Worm (Caenorhabditis elegans) whole organism, young adult: ENCODE results near the gene F55C10.4.

Experiments
- B0035.1 ChIP-seq: sonication (generic microtip); optimal IDR thresholded peaks from 2 replicates; lab custom pipeline; 2016; ENCODE audit warnings: missing genetic modification characterization, mild to moderate bottlenecking, missing compliant biosample characterization, missing genotype, missing genetic modification reagents
- B0261.1 ChIP-seq: sonication (generic microtip); optimal IDR thresholded peaks from 2 replicates; lab custom pipeline; 2016; ENCODE audit warnings: mild to moderate bottlenecking, missing genetic modification characterization, moderate library complexity, missing compliant biosample characterization
- F49E8.2 ChIP-seq: sonication (generic microtip); optimal IDR thresholded peaks from 3 replicates; lab custom pipeline; 2017; ENCODE audit warnings: missing genetic modification characterization, mild to moderate bottlenecking, missing compliant biosample characterization, antibody characterized with exemption, moderate library complexity; ENCODE audit not compliant: insufficient read depth
- F52B5.7 ChIP-seq: sonication (generic microtip); optimal IDR thresholded peaks from 2 replicates; lab custom pipeline; 2016; ENCODE audit warnings: mild to moderate bottlenecking, missing genetic modification characterization, missing compliant biosample characterization
- athp-1 ChIP-seq: sonication (generic microtip); optimal IDR thresholded peaks from 2 replicates; lab custom pipeline; 2017; ENCODE audit warnings: mild to moderate bottlenecking, missing genetic modification characterization, missing compliant biosample characterization
- chd-7 ChIP-seq: sonication (generic microtip); optimal IDR thresholded peaks from 2 replicates; lab custom pipeline; 2016; ENCODE audit warnings: mild to moderate bottlenecking, missing genetic modification characterization, moderate library complexity, missing compliant biosample characterization
- dpff-1 ChIP-seq: sonication (generic microtip); optimal IDR thresholded peaks from 2 replicates; lab custom pipeline; 2017; ENCODE audit warnings: mild to moderate bottlenecking, missing genetic modification characterization, missing compliant biosample characterization
- him-1 ChIP-seq: sonication (generic microtip); optimal IDR thresholded peaks from 2 replicates; lab custom pipeline; 2016; ENCODE audit warnings: missing genotype, missing genetic modification reagents, missing genetic modification characterization, missing compliant biosample characterization
- hlh-26 ChIP-seq: fragments of 200-800 bp; sonication (Bioruptor generic); conservative IDR thresholded peaks from 2 replicates; pipeline ENCODE4 v1.3.6; 2022; ENCODE audit warnings: missing genetic modification reagents, missing genetic modification characterization, missing compliant biosample characterization
- hrde-1 ChIP-seq: sonication (generic microtip); optimal IDR thresholded peaks from 2 replicates; lab custom pipeline; 2016; ENCODE audit warnings: missing genetic modification characterization, mild to moderate bottlenecking, missing compliant biosample characterization, moderate library complexity, missing genotype, missing genetic modification reagents, borderline replicate concordance
- madf-3 ChIP-seq: fragments of 200-800 bp; sonication (Bioruptor generic); IDR thresholded peaks from 2 replicates; pipeline ENCODE4 v1.3.6; 2022; ENCODE audit warnings: missing genetic modification reagents, missing genetic modification characterization, missing compliant biosample characterization
- nhr-179 ChIP-seq: sonication (generic microtip); optimal IDR thresholded peaks from 2 replicates; lab custom pipeline; 2016; ENCODE audit warnings: mild to moderate bottlenecking, missing genetic modification characterization, missing compliant biosample characterization
- nhr-27 ChIP-seq: fragments of 200-800 bp; sonication (Bioruptor generic); optimal IDR thresholded peaks from 2 replicates; lab custom pipeline; 2018; ENCODE audit warnings: mild to moderate bottlenecking, missing genetic modification characterization, moderate library complexity, missing compliant biosample characterization
- repo-1 ChIP-seq: sonication (generic microtip); optimal IDR thresholded peaks from 2 replicates; lab custom pipeline; 2017; ENCODE audit warnings: mild to moderate bottlenecking, missing genetic modification characterization, missing compliant biosample characterization
- sea-2 ChIP-seq: fragments of 200-800 bp; sonication (Bioruptor generic); IDR thresholded peaks from 2 replicates; pipeline ENCODE4 v1.3.6; 2022; ENCODE audit warnings: missing genetic modification characterization, missing compliant biosample characterization
- tbx-9 ChIP-seq: sonication (generic microtip); optimal IDR thresholded peaks from 2 replicates; lab custom pipeline; 2016; ENCODE audit warnings: borderline replicate concordance, missing genetic modification characterization, inconsistent platforms, missing compliant biosample characterization

Gene F55C10.4

ce11 chrV:11436407-11436806 lies 49.9 kb downstream of the F55C10.4 start:
- no peak for TF ChIP-seq sea-2
- TF ChIP-seq dpff-1 (tag; lab: Kevin White, UChicago) = no peak
- no peak for TF ChIP-seq B0035.1 (tag; lab: Kevin White, UChicago)
- TF ChIP-seq repo-1 (tag; lab: Kevin White, UChicago) = no peak
- TF ChIP-seq him-1 = no peak
- TF ChIP-seq hrde-1 (tag; lab: Kevin White, UChicago) = no peak
- TF ChIP-seq nhr-179 = no peak
- TF ChIP-seq madf-3 (GFP tag; lab: Robert Waterston, UW) = no peak
- TF ChIP-seq F52B5.7 = no peak
- TF ChIP-seq tbx-9 (tag; lab: Kevin White, UChicago) = no peak
- no peak for TF ChIP-seq athp-1 (tag; lab: Kevin White, UChicago)
- TF ChIP-seq nhr-27 (tag; lab: Kevin White, UChicago) = no peak
- TF ChIP-seq F49E8.2 (tag; lab: Kevin White, UChicago) = no peak
- TF ChIP-seq chd-7 (tag; lab: Kevin White, UChicago) = no peak
- no peak for TF ChIP-seq B0261.1
- no peak for TF ChIP-seq hlh-26 (GFP tag; lab: Robert Waterston, UW)
